Worm (Caenorhabditis elegans) whole organism, early embryonic: Measurements from ENCODE around the gene T19D12.10.

Experiments used
- B0310.2 ChIP-seq: sonication (generic microtip); optimal IDR thresholded peaks from 2 replicates; lab custom pipeline; 2016; ENCODE audit warnings: mild to moderate bottlenecking, missing genetic modification characterization, missing compliant biosample characterization
- ama-1 ChIP-seq: fragments of 150-350 bp; optimal IDR thresholded peaks from 2 replicates; lab custom pipeline; 2014

DNA sequence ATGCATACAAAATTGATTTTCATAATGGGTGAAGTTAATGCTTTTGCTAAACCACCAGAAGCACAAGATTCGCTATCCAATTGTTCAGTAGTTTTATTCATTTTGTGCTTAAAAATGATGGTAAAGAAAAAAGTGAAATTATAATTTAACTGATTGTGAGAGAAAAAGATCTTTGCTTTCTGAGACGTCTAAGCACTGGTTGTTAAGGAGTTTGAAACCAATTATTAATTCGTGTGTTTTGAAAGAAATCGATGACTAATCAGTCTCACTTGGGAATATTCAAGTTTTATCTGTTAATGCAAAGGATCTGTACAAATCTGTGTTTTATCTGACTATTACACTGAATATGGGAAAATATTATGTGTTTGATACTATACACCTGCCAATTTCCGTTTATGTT, 6.9 kb downstream of the T19D12.10 start, which contains the start of gene sra-26:
- TF ChIP-seq B0310.2 (tag; lab: Kevin White, UChicago) (no peak), ama-1 (lab: Kevin White, UChicago) (no peak)
